Worm (Caenorhabditis elegans): ENCODE results near the gene F10G7.12.

DNA sequence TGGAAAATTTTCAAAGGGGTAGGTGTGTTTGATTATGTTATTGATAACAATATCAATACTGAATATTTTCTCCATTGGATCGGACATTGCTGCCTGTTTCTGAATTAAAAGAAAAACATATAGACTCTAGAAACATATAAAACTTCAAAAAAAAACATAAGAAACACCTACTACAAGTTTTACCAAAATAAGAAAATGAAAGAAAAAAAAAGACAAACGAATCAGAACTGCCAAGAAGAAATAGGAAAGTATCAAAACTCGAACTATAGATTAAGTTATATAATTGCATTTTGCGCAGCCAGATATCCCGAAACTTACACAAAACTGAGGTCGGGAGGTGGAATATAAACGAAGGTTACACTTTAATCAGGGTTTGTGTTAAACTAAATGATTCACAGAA is 24.2 kb upstream of the F10G7.12 start, which contains the start of gene T05A7.11:
- TF ChIP-seq Y22D7AL.16 (tag; optimal IDR thresholded peaks at IDR 0.05) = no peak
- TF ChIP-seq ztf-16 (tag; optimal IDR thresholded peaks at IDR 0.05) = no peak
- TF ChIP-seq nhr-11 (tag; optimal IDR thresholded peaks at IDR 0.05) = no peak
- TF ChIP-seq pha-4 (tag; optimal IDR thresholded peaks at IDR 0.05) = no peak
- no peak for TF ChIP-seq ceh-18 (tag; optimal IDR thresholded peaks at IDR 0.05)
- no peak for TF ChIP-seq syd-9 (tag; optimal IDR thresholded peaks at IDR 0.05)
- TF ChIP-seq K09A11.1 (tag; optimal IDR thresholded peaks at IDR 0.05; ENCODE audit: insufficient read depth) = no peak
- no peak for TF ChIP-seq madf-2 (tag; optimal IDR thresholded peaks at IDR 0.05)
- no peak for TF ChIP-seq ceh-6 (GFP tag; optimal IDR thresholded peaks at IDR 0.05)
- TF ChIP-seq dmd-4 (tag; optimal IDR thresholded peaks at IDR 0.05; ENCODE audit: borderline replicate concordance) = no peak
- no peak for TF ChIP-seq ceh-14 (tag; optimal IDR thresholded peaks at IDR 0.05)
- TF ChIP-seq K02D7.2 (tag; optimal IDR thresholded peaks at IDR 0.05) = no peak
- TF ChIP-seq rnt-1 (tag; optimal IDR thresholded peaks at IDR 0.05) = no peak
